Fruit fly (Drosophila melanogaster) whole organism: ENCODE data around the gene trc.

Experiments
- CG8478 ChIP-seq: fragments of >200 bp; optimal IDR thresholded peaks from 2 replicates; lab custom pipeline; 2018; ENCODE audit warnings: inconsistent platforms
- Dll ChIP-seq: fragments of >200 bp; optimal IDR thresholded peaks from 2 replicates; lab custom pipeline; 2017
- EcR ChIP-seq, 2 experiments: fragments of >200 bp; optimal IDR thresholded peaks; 2 replicates each; lab custom pipeline; 2017; ENCODE audit warnings: missing biosample characterization in 2 of 2, missing genetic modification characterization in 2 of 2, missing genetic modification reagents in 2 of 2
- pan ChIP-seq: fragments of >200 bp; optimal IDR thresholded peaks from 2 replicates; lab custom pipeline; 2017
- psq ChIP-seq: fragments of >200 bp; optimal IDR thresholded peaks from 2 replicates; lab custom pipeline; 2017
- usp ChIP-seq: fragments of >200 bp; optimal IDR thresholded peaks from 2 replicates; lab custom pipeline; 2017; ENCODE audit warnings: missing biosample characterization, missing genetic modification characterization, mixed read lengths

Gene trc

DNA sequence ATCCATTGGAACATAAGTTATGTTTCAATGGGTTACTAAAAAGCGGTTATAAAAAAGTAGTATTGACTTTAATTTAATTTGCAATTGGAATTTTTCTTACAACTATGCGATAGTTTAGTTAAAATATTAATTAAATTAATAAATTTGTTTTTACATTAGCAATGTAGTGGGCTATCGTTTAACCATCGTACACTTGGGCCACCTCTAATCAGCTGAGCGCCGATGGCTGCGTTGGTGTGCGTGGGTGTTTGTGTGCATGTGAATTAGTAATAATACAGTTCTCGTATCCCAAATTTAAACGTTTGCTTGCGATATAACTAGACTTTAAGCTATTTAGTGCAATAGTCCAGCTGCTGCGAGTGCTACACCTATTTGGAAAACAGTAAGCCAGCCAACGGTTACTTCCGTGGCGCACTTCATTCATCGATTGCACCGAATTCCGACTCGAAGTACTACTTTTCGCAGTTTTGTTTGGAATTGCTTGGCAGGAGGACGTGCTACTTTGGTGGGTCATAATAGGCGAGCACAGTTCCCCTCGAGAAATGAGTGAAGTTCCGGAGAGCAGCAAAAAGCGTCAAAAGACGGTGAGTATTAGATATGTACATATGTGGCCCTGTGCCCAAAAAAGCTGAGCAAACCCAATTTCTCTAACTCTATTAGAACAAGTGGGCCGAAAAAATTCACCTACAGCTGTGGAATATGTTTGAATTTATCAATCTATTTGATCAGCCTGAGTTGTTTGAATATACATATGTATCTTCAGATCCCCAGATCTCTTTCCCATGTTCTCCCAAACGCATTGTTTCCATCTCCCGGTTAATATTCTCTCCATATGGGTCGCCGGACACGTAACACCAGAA, 11.2 kb upstream of the trc start, which contains the start of gene Papss:
TSS of gene Papss (plus strand) at position 247 of the 860 bp plus-strand sequence.
- TF ChIP-seq usp (GFP tag; lab: Kevin White, UChicago) (no peak), CG8478 (lab: Kevin White, UChicago) (no peak), Dll (lab: Kevin White, UChicago) (no peak)

DNA sequence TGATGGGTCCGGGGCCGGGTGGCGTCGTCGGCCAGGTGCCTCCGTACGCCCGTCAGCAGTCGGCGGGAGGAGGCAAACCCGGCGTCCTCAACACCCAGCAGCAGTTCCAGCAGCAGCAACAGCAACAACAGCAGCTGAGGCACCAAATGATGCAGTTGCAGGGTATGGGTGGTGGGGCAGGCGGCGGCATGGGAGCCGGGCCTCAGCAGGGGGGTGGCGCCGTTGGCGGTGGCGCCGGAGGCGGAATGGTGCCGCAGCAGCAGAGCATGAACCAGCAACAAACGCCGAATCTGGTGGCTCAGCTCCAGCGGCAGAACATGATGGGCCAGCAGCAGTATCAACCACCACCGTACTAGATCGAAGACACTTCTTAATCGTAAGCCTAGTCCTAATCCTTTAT, 10.4 kb upstream of the trc start:
- TF ChIP-seq EcR (GFP tag; optimal IDR thresholded peaks at IDR 0.05; lab: Kevin White, UChicago) = no peak
- TF ChIP-seq usp (GFP tag; lab: Kevin White, UChicago) = no peak
- TF ChIP-seq Dll (lab: Kevin White, UChicago) = no peak
- TF ChIP-seq pan = no peak
- TF ChIP-seq psq (lab: Kevin White, UChicago) = no peak
- TF ChIP-seq CG8478 (lab: Kevin White, UChicago) = no peak

DNA sequence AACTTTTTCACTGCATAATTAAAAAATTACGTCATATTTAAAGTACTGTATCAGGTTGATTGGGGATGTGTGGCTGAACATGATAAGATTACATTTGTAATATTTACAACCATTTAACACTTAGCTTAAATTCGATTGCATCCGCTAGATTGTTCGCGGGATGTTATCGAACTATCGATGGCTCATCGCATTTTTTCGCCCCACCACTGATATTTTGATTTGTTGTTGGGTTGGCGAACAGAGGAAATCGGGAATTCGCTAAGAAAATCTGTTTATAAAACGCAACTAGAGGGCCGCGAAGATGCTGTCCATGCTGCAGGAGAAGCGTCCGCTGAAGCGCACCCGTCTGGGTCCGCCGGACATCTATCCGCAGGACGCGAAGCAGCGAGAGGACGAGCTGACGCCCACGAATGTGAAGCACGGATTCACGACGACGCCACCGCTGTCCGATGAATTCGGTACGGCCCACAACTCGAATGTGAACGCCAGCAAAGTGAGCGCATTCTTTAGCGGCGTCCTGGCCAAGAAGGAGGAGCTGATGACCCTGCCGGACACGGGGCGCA, 2.4 kb upstream of the trc start, which contains the start of gene kto:
TSS of gene kto (plus strand) at position 240 of the 563 bp plus-strand sequence.
- no peak for TF ChIP-seq CG8478 (lab: Kevin White, UChicago)
- TF ChIP-seq usp (GFP tag; lab: Kevin White, UChicago) = no peak
- TF ChIP-seq EcR (GFP tag; optimal IDR thresholded peaks at IDR 0.05; lab: Kevin White, UChicago) = no peak
- TF ChIP-seq psq (lab: Kevin White, UChicago) = no peak
- TF ChIP-seq Dll (lab: Kevin White, UChicago) = no peak
- no peak for TF ChIP-seq pan

- TF ChIP-seq usp (GFP tag; lab: Kevin White, UChicago) = no peak
- TF ChIP-seq Dll (lab: Kevin White, UChicago) = no peak
- TF ChIP-seq EcR (GFP tag; optimal IDR thresholded peaks at IDR 0.05; lab: Kevin White, UChicago) = no peak
- TF ChIP-seq pan = no peak
- no peak for TF ChIP-seq CG8478 (lab: Kevin White, UChicago)
- TF ChIP-seq psq (lab: Kevin White, UChicago) = no peak
Measured at dm6 chr3L:19833227-19833626, 877 bp downstream of the trc start.

- TF ChIP-seq CG8478 (lab: Kevin White, UChicago) (no peak), Dll (lab: Kevin White, UChicago) (no peak), psq (lab: Kevin White, UChicago) (no peak), usp (GFP tag; lab: Kevin White, UChicago) (no peak), pan (no peak), EcR (GFP tag; optimal IDR thresholded peaks at IDR 0.05; lab: Kevin White, UChicago) (no peak)
Measured at dm6 chr3L:19818701-19819100, 15.4 kb downstream of the trc start.

DNA sequence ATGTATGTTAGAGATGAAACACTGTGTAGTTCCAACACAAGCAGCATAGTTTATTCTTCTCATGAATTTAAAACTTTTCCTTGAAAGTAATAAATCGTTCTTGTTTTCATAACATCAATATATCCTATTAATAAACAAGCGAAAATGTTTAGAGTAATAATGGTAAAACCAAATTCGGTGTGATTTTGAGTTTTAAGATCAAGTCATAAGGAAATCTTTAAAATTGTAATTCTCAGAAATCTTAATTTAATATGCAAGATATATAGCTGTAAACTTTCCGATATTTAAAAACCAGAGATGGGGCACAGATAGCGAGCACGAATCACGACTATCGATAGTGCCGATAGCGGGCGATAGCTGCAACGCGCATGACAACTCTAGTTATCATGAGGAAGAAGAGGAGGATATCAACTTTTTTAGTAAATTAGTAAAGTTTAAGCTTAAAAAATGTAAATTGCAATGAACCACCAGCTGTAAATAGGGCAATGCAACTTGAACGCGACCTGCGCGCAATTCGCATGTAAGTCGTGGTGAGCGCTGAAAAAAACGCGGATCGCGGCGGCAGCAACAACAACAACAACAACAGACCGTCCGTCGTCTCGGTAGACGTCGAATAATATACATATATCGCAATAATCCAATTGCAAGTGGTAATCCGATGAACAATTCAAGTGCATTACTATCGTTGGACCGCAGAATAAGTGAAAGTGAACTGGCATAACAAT, 16.1 kb downstream of the trc start, which contains the start of the genes Fibp and Deaf1:
TSS of gene Fibp (minus strand) at position 161 of the 725 bp plus-strand sequence.
TSS of gene Deaf1 (plus strand) at position 368 of the 725 bp plus-strand sequence.
- no peak for TF ChIP-seq CG8478 (lab: Kevin White, UChicago)
- TF ChIP-seq psq (lab: Kevin White, UChicago) = no peak
- TF ChIP-seq usp (GFP tag; lab: Kevin White, UChicago) = no peak
- TF ChIP-seq EcR (GFP tag; optimal IDR thresholded peaks at IDR 0.05; lab: Kevin White, UChicago) = no peak
- TF ChIP-seq pan = no peak
- TF ChIP-seq Dll (lab: Kevin White, UChicago) = no peak

- no peak for TF ChIP-seq EcR (GFP tag; optimal IDR thresholded peaks at IDR 0.05; lab: Kevin White, UChicago)
- no peak for TF ChIP-seq pan
- peak; percentile 33 for TF ChIP-seq CG8478 (lab: Kevin White, UChicago)
- TF ChIP-seq usp (GFP tag; lab: Kevin White, UChicago) = no peak
- TF ChIP-seq Dll (lab: Kevin White, UChicago) = no peak
Measured at dm6 chr3L:19815472-19816150, 18.5 kb downstream of the trc start, which contains the start of gene cyc. cyc (minus strand) TSS chr3L:19815938.

DNA sequence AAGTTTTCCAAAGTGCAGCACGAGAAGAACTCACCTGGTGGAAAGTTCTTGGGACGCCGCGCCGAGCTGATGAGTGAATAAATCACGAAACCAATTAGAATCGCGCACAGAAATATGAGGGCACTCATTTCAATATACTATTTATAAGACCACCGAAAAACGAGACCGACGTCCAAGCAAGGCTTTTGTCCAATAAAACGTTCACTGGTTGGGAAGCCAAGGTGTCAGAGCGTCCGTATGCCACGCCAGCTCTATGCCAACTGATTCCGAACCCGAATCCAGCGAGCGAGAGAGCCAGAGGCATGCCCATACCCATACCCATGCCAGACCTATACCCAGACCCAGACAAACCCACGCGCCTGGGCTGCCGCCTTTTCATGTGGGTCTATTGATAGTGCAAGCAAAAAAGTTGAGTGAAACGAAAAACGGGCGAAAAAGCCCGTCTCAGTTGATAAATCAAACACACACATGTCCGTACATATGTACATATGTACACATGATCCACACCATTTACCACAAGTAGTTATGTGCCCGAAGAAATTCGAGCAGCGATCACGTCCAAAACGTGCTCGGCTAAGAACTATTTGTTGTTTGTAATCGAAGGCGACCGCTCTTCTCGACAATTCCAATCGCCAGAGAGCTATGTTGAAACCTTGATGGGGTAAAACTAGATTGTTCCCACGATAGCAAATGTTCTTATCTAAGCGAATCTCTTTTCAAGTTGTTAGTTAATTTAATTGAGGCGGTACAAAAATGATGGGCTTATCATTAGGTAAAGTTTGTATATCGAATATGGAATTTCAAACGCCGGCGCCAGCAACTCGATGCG, 20.8 kb downstream of the trc start, which contains the start of gene Cyp305a1:
TSS of gene Cyp305a1 (minus strand) at position 265 of the 829 bp plus-strand sequence.
- TF ChIP-seq EcR (GFP tag; optimal IDR thresholded peaks at IDR 0.05; lab: Kevin White, UChicago) (no peak), CG8478 (lab: Kevin White, UChicago) (no peak), usp (GFP tag; lab: Kevin White, UChicago) (no peak), pan (no peak), psq (lab: Kevin White, UChicago) (no peak), Dll (lab: Kevin White, UChicago) (no peak)

DNA sequence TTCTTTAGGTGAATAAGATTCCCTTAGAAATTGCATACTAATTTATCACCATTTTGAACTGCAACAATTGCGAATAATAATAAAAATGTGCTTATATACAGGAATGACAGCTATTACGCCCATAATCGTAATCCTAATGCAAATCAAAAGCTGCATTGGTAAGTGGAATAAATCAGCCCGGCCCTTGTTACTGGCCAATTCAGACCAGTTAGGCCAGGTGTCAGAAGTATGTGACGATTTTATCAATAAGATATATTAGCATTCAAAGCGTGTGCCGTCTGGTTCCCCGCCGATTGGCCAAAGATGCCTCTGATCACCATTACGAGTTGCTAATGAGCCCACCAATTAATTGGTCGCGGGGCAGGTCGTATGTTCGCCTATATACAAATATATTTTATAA, 21.6 kb downstream of the trc start:
- TF ChIP-seq CG8478 (lab: Kevin White, UChicago) (no peak), psq (lab: Kevin White, UChicago) (no peak), Dll (lab: Kevin White, UChicago) (no peak), pan (no peak), EcR (GFP tag; optimal IDR thresholded peaks at IDR 0.05; lab: Kevin White, UChicago) (no peak), usp (GFP tag; lab: Kevin White, UChicago) (no peak)

dm6 chr3L:19807521-19807920, 26.6 kb downstream of the trc start:
- TF ChIP-seq psq (lab: Kevin White, UChicago) (no peak), pan (no peak), Dll (lab: Kevin White, UChicago) (no peak), EcR (GFP tag; optimal IDR thresholded peaks at IDR 0.05; lab: Kevin White, UChicago) (no peak), CG8478 (lab: Kevin White, UChicago) (no peak), usp (GFP tag; lab: Kevin White, UChicago) (no peak)
